Worm (Caenorhabditis elegans): ENCODE results near the gene snu-66.
A peak's percentile ranks its signal among the peaks of the same experiment; 100 is the strongest.

The snu-66 gene

DNA sequence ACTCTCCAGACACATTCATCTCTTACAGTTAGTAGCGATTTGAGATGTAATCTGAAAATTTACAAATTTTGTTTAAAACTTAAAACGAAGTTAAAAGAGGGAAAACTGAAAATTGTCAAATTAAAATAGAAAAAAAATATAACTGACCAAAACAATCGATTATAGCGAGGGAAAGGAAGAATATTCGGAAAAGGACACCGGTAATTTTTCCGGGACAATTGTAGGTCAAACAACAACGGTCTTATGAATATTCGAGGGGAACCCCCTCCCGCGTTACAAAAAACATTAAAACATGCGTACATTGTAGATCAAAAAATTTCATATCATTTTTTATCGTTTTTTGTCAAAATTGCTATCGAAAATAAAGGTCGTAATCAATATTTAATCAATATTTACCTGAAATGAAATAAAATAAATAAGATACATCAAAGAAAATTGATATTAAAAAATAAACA is 46.6 kb upstream of the snu-66 start, which contains the start of gene C50E3.12:
C50E3.12 (minus strand) TSS at position 51 of the 455 bp plus-strand sequence.
- TF ChIP-seq ceh-62 (tag; optimal IDR thresholded peaks at IDR 0.05): no peak
- no peak for TF ChIP-seq madf-5 (GFP tag; IDR thresholded peaks at IDR 0.05)
- TF ChIP-seq lin-29 (GFP tag; IDR thresholded peaks at IDR 0.05): no peak
- TF ChIP-seq pqm-1 (tag; optimal IDR thresholded peaks at IDR 0.05): no peak

DNA sequence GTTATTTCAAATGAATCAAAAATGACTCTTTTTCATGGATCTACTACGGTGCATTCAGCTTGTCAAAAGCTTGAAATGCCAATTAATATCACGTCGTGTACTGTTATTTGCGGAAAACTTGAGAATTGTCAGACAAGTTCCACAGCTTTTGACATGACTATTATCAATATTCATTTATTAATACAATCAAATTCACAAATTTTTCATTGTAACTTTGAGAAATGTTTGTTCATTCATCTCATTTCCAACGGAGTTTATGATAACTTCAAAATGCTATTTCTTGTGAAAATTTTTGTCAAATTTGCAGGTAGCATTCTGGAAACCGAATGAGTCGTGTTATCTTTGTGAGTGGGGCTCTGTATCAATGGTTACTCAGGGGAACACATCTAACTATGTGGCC is 42.6 kb upstream of the snu-66 start, which contains the start of gene C50E3.15:
C50E3.15 (plus strand) TSS at position 301 of the 400 bp plus-strand sequence.
- TF ChIP-seq daf-16 (GFP tag; optimal IDR thresholded peaks at IDR 0.05) (no peak), daf-16 (tag; optimal IDR thresholded peaks at IDR 0.05) (no peak), unc-62 (GFP tag; optimal IDR thresholded peaks at IDR 0.05 in 1 of 2) (peak in 1 of 2 experiments; percentile 78), unc-62 (tag; optimal IDR thresholded peaks at IDR 0.05) (no peak)

DNA sequence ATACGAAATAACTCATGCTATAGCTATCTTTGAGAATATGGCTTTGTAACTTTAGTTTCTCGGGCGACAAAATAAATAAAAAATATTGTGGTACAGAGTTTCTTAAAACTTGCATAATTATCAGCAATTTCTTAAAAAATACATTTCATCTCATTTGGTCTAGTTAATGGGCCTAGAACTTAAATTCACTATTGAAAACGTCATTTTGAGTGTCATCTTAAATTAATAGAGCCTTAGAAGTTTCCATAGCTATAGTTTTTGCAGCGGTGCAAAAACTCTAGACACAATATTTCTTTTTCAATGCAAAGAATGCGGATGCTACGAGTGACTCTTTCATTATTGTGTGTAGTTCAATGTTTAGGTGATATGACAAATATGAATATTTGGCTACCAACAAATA is 36.6 kb upstream of the snu-66 start, which contains the start of gene clec-215:
clec-215 (plus strand) TSS at position 301 of the 400 bp plus-strand sequence.
- TF ChIP-seq lim-7 (GFP tag; IDR thresholded peaks at IDR 0.05): no peak
- no peak for TF ChIP-seq skn-1 (tag; optimal IDR thresholded peaks at IDR 0.05)
- TF ChIP-seq tag-97 (GFP tag; IDR thresholded peaks at IDR 0.05): no peak
- TF ChIP-seq nhr-48 (tag; optimal IDR thresholded peaks at IDR 0.05): no peak

DNA sequence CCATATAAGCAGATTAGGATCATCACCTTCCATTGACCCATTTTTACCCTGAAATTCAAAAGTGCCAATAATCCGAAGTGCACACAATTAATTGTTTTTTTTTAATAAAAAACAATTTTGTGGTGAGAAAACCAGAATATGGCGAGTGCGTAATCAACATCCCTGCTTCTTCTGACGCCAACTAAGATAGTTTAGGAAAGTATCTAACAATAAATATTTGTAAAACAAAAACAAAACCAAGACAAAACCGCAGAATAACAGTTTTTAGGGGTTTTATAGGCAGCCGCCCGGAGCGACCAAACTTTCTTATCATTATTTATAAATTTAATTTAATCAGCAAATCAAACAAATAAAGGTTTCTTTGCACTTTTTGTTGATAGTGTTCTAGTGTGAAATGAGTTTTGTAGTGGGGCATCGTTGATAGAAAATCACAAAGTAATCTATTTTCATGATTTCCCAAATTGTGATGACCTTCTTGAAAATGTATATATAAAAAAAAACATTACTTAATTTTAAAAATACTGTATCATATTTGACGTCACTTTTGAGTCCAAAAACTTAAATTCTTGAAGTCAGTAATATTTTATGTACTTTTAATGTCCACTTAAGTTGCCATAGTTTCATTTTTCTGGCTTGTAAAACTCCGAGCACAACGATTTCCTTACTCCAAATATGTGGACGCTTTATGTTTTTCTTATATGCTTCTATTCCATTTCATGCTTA is 34.4 kb upstream of the snu-66 start, which contains the start of the genes folt-3 and clec-214:
folt-3 (minus strand) TSS at position 51 of the 723 bp plus-strand sequence.
clec-214 (plus strand) TSS at position 673 of the 723 bp plus-strand sequence.
- TF ChIP-seq vab-7 (GFP tag; IDR thresholded peaks at IDR 0.05) (no peak), mep-1 (tag; optimal IDR thresholded peaks at IDR 0.05) (no peak), fos-1 (tag; optimal IDR thresholded peaks at IDR 0.05) (no peak), nhr-28 (tag; optimal IDR thresholded peaks at IDR 0.05) (peak; percentile 80), php-3 (GFP tag; IDR thresholded peaks at IDR 0.05) (no peak)

DNA sequence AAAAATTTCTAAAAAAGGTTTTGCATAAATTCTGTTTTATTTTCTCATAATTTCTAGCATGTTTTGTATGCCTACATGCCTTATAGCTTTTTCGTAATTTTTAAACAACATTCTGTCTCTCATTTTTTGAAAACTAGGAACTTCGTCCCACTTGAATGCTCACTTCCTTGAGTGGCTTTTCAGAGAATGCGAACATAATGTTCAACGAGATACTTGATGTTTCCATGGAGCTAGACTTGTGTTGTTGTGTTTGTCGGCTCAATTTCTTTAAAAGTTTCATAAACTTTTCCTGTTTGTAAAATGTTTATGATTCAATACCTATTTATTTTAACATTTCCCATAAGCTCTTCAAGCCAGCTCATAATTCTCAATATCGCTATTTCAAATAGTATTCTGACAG is 29.4 kb upstream of the snu-66 start, which contains the start of gene clec-213:
clec-213 (plus strand) TSS at position 301 of the 400 bp plus-strand sequence.
- TF ChIP-seq F10B5.3 (tag; optimal IDR thresholded peaks at IDR 0.05) (no peak), dmd-6 (GFP tag; IDR thresholded peaks at IDR 0.05) (no peak), D1046.2 (GFP tag; IDR thresholded peaks at IDR 0.05) (no peak), sdz-12 (GFP tag; optimal IDR thresholded peaks at IDR 0.05) (no peak), nhr-25 (tag; optimal IDR thresholded peaks at IDR 0.05; ENCODE audit: borderline replicate concordance, insufficient read depth) (no peak), Y105C5A.15 (GFP tag; IDR thresholded peaks at IDR 0.05) (no peak), ztf-7 (tag; optimal IDR thresholded peaks at IDR 0.05) (no peak), daf-16 (GFP tag; optimal IDR thresholded peaks at IDR 0.05) (no peak), daf-16 (tag; optimal IDR thresholded peaks at IDR 0.05) (no peak), ZK546.5 (tag; optimal IDR thresholded peaks at IDR 0.05) (no peak), lin-13 (GFP tag; optimal IDR thresholded peaks at IDR 0.05) (no peak), nhr-111 (GFP tag; optimal IDR thresholded peaks at IDR 0.05) (no peak), ceh-20 (GFP tag; IDR thresholded peaks at IDR 0.05) (no peak), spr-3 (GFP tag; optimal IDR thresholded peaks at IDR 0.05) (no peak), zag-1 (tag; optimal IDR thresholded peaks at IDR 0.05) (no peak)

DNA sequence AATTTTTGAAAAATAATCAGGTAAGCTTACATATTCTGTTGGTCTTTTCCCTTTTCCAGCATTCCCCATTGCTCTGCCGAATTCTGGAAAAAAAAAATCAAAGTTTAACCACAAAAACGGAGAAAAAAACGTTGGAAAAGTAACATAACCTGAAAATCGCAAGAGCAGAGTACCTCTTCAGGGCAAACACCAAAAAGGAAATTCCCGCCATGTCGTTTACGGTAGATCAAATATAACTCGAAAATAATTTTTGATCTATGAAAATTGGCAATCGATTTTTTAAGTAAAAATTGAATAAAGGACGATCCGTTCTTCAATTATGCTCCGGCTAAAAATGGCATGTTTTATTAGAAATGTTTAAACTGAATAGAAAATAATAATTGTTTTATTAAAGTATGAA is 27.9 kb upstream of the snu-66 start, which contains the start of gene C50E3.11:
C50E3.11 (minus strand) TSS at position 83 of the 400 bp plus-strand sequence.
- TF ChIP-seq ZK337.2 (GFP tag; IDR thresholded peaks at IDR 0.05) (no peak), tra-1 (GFP tag; IDR thresholded peaks at IDR 0.05) (no peak), zfp-3 (GFP tag; conservative IDR thresholded peaks at IDR 0.05) (no peak), Y48G9A.11 (GFP tag; IDR thresholded peaks at IDR 0.05) (no peak), ceh-82 (tag; optimal IDR thresholded peaks at IDR 0.05) (no peak), mdt-29 (GFP tag; IDR thresholded peaks at IDR 0.05) (no peak), lin-29 (GFP tag; IDR thresholded peaks at IDR 0.05) (no peak), duxl-1 (tag; optimal IDR thresholded peaks at IDR 0.05; ENCODE audit: poor library complexity) (no peak), set-16 (GFP tag; IDR thresholded peaks at IDR 0.05) (no peak), snpc-4 (tag; optimal IDR thresholded peaks at IDR 0.05) (no peak), lsy-2 (tag; optimal IDR thresholded peaks at IDR 0.05) (no peak), madf-5 (GFP tag; IDR thresholded peaks at IDR 0.05) (no peak), F49E8.2 (tag; optimal IDR thresholded peaks at IDR 0.05; ENCODE audit: borderline replicate concordance) (no peak), unc-62 (GFP tag; optimal IDR thresholded peaks at IDR 0.05 in 1 of 2) (no peak), unc-62 (tag; optimal IDR thresholded peaks at IDR 0.05) (no peak), D1046.2 (GFP tag; IDR thresholded peaks at IDR 0.05) (no peak), Y105C5A.15 (GFP tag; IDR thresholded peaks at IDR 0.05) (no peak), ama-1 (optimal IDR thresholded peaks at IDR 0.05) (no peak)

Data from whole organism, L4 larva.